Worm (Caenorhabditis elegans) whole organism, L4 larva: ENCODE data around the gene H03A11.13.

Experiments used
- aly-2 ChIP-seq: sonication (generic microtip); optimal IDR thresholded peaks from 2 replicates; lab custom pipeline; 2018; ENCODE audit warnings: missing biosample characterization, missing genetic modification characterization
- daf-12 ChIP-seq: fragments of 150-350 bp; optimal IDR thresholded peaks from 2 replicates; lab custom pipeline; 2014; ENCODE audit warnings: missing biosample characterization, missing genetic modification reagents, missing genetic modification characterization
- nhr-48 ChIP-seq: sonication (generic microtip); optimal IDR thresholded peaks from 2 replicates; lab custom pipeline; 2016; ENCODE audit warnings: mild to moderate bottlenecking, missing genetic modification characterization, missing compliant biosample characterization
- nhr-77 ChIP-seq: fragments of 150-350 bp; optimal IDR thresholded peaks from 2 replicates; lab custom pipeline; 2014; ENCODE audit warnings: missing biosample characterization, missing genetic modification characterization
- pqm-1 ChIP-seq: sonication (generic microtip); optimal IDR thresholded peaks from 2 replicates; lab custom pipeline; 2017; ENCODE audit warnings: missing biosample characterization, missing genetic modification characterization
- skn-1 ChIP-seq: fragments of 150-350 bp; optimal IDR thresholded peaks from 2 replicates; lab custom pipeline; 2014; ENCODE audit warnings: missing biosample characterization, missing genetic modification characterization
- snpc-4 ChIP-seq: fragments of 150-350 bp; optimal IDR thresholded peaks from 2 replicates; lab custom pipeline; 2014; ENCODE audit warnings: missing biosample characterization, missing genetic modification characterization
- ztf-11 ChIP-seq: fragments of 150-350 bp; optimal IDR thresholded peaks from 2 replicates; lab custom pipeline; 2014; ENCODE audit warnings: missing biosample characterization, missing genetic modification characterization

DNA sequence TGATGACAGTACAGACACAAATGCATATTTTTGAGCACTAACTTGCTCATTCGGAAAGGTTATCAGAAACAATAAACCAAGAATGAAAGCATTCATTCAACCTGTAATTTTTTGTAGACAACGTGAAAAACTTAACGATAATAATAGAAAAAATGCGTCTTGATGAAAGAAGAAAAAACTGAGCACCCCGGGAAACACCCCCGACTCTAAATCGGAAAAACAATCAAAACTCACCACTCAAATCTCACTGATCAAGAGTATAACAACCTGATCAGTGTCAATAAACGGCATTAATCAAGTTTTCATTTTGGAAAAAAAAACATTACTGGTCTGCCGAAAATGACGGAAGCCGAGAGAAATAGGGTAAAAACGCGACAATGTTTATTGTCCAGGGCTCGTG, 46.9 kb downstream of the H03A11.13 start, which contains the start of gene T10B10.8:
- TF ChIP-seq skn-1 (tag; lab: Kevin White, UChicago) (no peak), daf-12 (tag; lab: Kevin White, UChicago) (no peak), nhr-48 (no peak), snpc-4 (tag; lab: Kevin White, UChicago) (no peak), ztf-11 (tag; lab: Kevin White, UChicago) (no peak), aly-2 (tag; lab: Kevin White, UChicago) (no peak), nhr-77 (tag; lab: Kevin White, UChicago) (no peak), pqm-1 (tag; lab: Kevin White, UChicago) (no peak)
